Fruit fly (Drosophila melanogaster): ENCODE results near the gene CG13786.

Gene CG13786

dm6 chr2L:7219650-7220267 lies 33.0 kb downstream of the CG13786 start, which contains the start of gene CG13784 (continued):
- TF ChIP-seq zen2 (GFP tag; IDR thresholded peaks at IDR 0.05; ENCODE audit: partially characterized antibody) (no peak), Atf3 (GFP tag; optimal IDR thresholded peaks at IDR 0.05) (no peak), CG6654 (GFP tag; optimal IDR thresholded peaks at IDR 0.05) (no peak), CG9215 (GFP tag; IDR thresholded peaks at IDR 0.05) (no peak), bowl (GFP tag; IDR thresholded peaks at IDR 0.05) (no peak), CG2712 (tag; optimal IDR thresholded peaks at IDR 0.05) (peak; percentile 55), CG11456 (GFP tag; IDR thresholded peaks at IDR 0.05) (no peak), CG6813 (GFP tag; optimal IDR thresholded peaks at IDR 0.05) (peak; percentile 56), Myb (GFP tag; optimal IDR thresholded peaks at IDR 0.05) (peak; percentile 69), NfI (GFP tag; optimal IDR thresholded peaks at IDR 0.05) (peak; percentile 27), sob (GFP tag; IDR thresholded peaks at IDR 0.05) (peak; percentile 57; the same call in 1 of the 2 replicates), Dref (GFP tag; IDR thresholded peaks at IDR 0.05) (peak; percentile 63), Sox102F (GFP tag; optimal IDR thresholded peaks at IDR 0.05) (peak; percentile 22), Doc3 (GFP tag; IDR thresholded peaks at IDR 0.05; ENCODE audit: partially characterized antibody) (no peak), Hr78 (GFP tag; optimal IDR thresholded peaks at IDR 0.05) (no peak), CG30431 (GFP tag; optimal IDR thresholded peaks at IDR 0.05) (no peak), p53 (GFP tag; optimal IDR thresholded peaks at IDR 0.05) (peak; percentile 38), pfk (GFP tag; optimal IDR thresholded peaks at IDR 0.05) (peak; percentile 21), eve (GFP tag; optimal IDR thresholded peaks at IDR 0.05) (no peak), Kr (GFP tag; optimal IDR thresholded peaks at IDR 0.05) (no peak), CG7786 (GFP tag; optimal IDR thresholded peaks at IDR 0.05) (no peak), CG15514 (GFP tag; optimal IDR thresholded peaks at IDR 0.05) (peak; percentile 78), CG5180 (GFP tag; optimal IDR thresholded peaks at IDR 0.05) (no peak), CG17359 (tag; optimal IDR thresholded peaks at IDR 0.05) (peak; percentile 14), Taf1 (GFP tag; IDR thresholded peaks at IDR 0.05) (no peak), sc (optimal IDR thresholded peaks at IDR 0.05) (no peak), sc (GFP tag; optimal IDR thresholded peaks at IDR 0.05) (no peak), CG33557 (GFP tag; optimal IDR thresholded peaks at IDR 0.05) (no peak), tio (GFP tag; optimal IDR thresholded peaks at IDR 0.05) (no peak), Sox100B (GFP tag; optimal IDR thresholded peaks at IDR 0.05) (no peak), bab2 (GFP tag; optimal IDR thresholded peaks at IDR 0.05) (no peak), Ets97D (GFP tag; optimal IDR thresholded peaks at IDR 0.05) (peak; percentile 44), btn (GFP tag; optimal IDR thresholded peaks at IDR 0.05) (no peak), tll (GFP tag; optimal IDR thresholded peaks at IDR 0.05) (no peak), NC2β (GFP tag; optimal IDR thresholded peaks at IDR 0.05) (no peak), CG7839 (tag; optimal IDR thresholded peaks at IDR 0.05) (peak; percentile 46), H2.0 (GFP tag; IDR thresholded peaks at IDR 0.05) (0 out of 2 replicates have a peak, but pooled peaks have one; percentile 26), CG3163 (GFP tag; optimal IDR thresholded peaks at IDR 0.05) (no peak), CG9817 (tag; optimal IDR thresholded peaks at IDR 0.05) (no peak), HLH3B (GFP tag; IDR thresholded peaks at IDR 0.05) (no peak), NFAT (GFP tag; IDR thresholded peaks at IDR 0.05) (no peak; the same call in 1 of the 2 replicates), CG30403 (GFP tag; optimal IDR thresholded peaks at IDR 0.05) (no peak), hb (GFP tag; IDR thresholded peaks at IDR 0.05; ENCODE audit: partially characterized antibody) (no peak), CG4617 (GFP tag; optimal IDR thresholded peaks at IDR 0.05; ENCODE audit: borderline replicate concordance) (no peak), nerfin-1 (tag; optimal IDR thresholded peaks at IDR 0.05) (peak; percentile 59), ken (GFP tag; IDR thresholded peaks at IDR 0.05) (0 out of 3 replicates have a peak, but pooled peaks have one; percentile 5), unpg (GFP tag; optimal IDR thresholded peaks at IDR 0.05) (peak; percentile 42), abd-A (tag; optimal IDR thresholded peaks at IDR 0.05) (no peak), HHEX (GFP tag; optimal IDR thresholded peaks at IDR 0.05) (peak; percentile 25)
